Fruit fly (Drosophila melanogaster) whole organism, embryonic: ENCODE data around the gene CG7841.
A peak's percentile ranks its signal among the peaks of the same experiment; 100 is the strongest.

ENCODE experiments used
- Adf1 ChIP-seq: fragments of 200-800 bp; sonication (Bioruptor generic); IDR thresholded peaks from 2 replicates; pipeline ENCODE4 v1.3.6; 2022; ENCODE audit warnings: missing biosample characterization, missing genetic modification characterization
- B-H1 ChIP-seq: fragments of 200-800 bp; sonication (Bioruptor generic); IDR thresholded peaks from 3 replicates; pipeline ENCODE4 v1.3.6; 2022; ENCODE audit warnings: missing biosample characterization, missing genetic modification characterization
- Bdp1 ChIP-seq: fragments of 200-800 bp; sonication (Bioruptor generic); optimal IDR thresholded peaks from 3 replicates; lab custom pipeline; 2016; ENCODE audit warnings: missing biosample characterization, missing genetic modification characterization
- CG10274 ChIP-seq: fragments of 200-800 bp; sonication (Bioruptor generic); optimal IDR thresholded peaks from 3 replicates; lab custom pipeline; 2017; ENCODE audit warnings: missing biosample characterization, mild to moderate bottlenecking, missing genetic modification characterization
- CG10321 ChIP-seq: fragments of 200-800 bp; sonication (Bioruptor generic); IDR thresholded peaks from 2 replicates; pipeline ENCODE4 v1.3.6; 2022; ENCODE audit warnings: missing biosample characterization, missing genetic modification characterization
- CG10366 ChIP-seq: fragments of 200-800 bp; sonication (Bioruptor generic); IDR thresholded peaks from 2 replicates; pipeline ENCODE4 v1.3.6; 2022; ENCODE audit warnings: missing biosample characterization, missing genetic modification characterization
- CG13624 ChIP-seq: fragments of 200-800 bp; sonication (Bioruptor generic); optimal IDR thresholded peaks from 2 replicates; lab custom pipeline; 2016; ENCODE audit warnings: missing biosample characterization, missing genetic modification characterization
- CG14441 ChIP-seq: fragments of 200-800 bp; sonication (Bioruptor generic); IDR thresholded peaks from 2 replicates; pipeline ENCODE4 v1.3.6; 2022; ENCODE audit warnings: missing biosample characterization, missing genetic modification characterization
- CG17186 ChIP-seq: fragments of 200-800 bp; sonication (Bioruptor generic); optimal IDR thresholded peaks from 3 replicates; lab custom pipeline; 2017; ENCODE audit warnings: missing biosample characterization, missing genetic modification reagents, missing genetic modification characterization
- CG17612 ChIP-seq: fragments of 200-800 bp; sonication (Bioruptor generic); IDR thresholded peaks from 2 replicates; pipeline ENCODE4 v1.3.6; 2022; ENCODE audit warnings: missing biosample characterization, missing genetic modification characterization
- CG1792 ChIP-seq: fragments of 200-800 bp; sonication (Bioruptor generic); optimal IDR thresholded peaks from 2 replicates; lab custom pipeline; 2016; ENCODE audit warnings: missing biosample characterization, missing genetic modification characterization
- CG2120 ChIP-seq: fragments of 200-800 bp; sonication (Bioruptor generic); optimal IDR thresholded peaks from 3 replicates; lab custom pipeline; 2016; ENCODE audit warnings: missing biosample characterization, missing genetic modification characterization
- CG2129 ChIP-seq: fragments of 200-800 bp; sonication (Bioruptor generic); IDR thresholded peaks from 2 replicates; pipeline ENCODE4 v1.3.6; 2022; ENCODE audit warnings: missing biosample characterization, missing genetic modification characterization; ENCODE audit not compliant: partially characterized antibody
- CG32532 ChIP-seq: fragments of 200-800 bp; sonication (Bioruptor generic); IDR thresholded peaks from 2 replicates; pipeline ENCODE4 v1.3.6; 2022; ENCODE audit warnings: missing biosample characterization, missing genetic modification characterization
- CG32767 ChIP-seq: fragments of 200-800 bp; sonication (Bioruptor generic); IDR thresholded peaks from 2 replicates; pipeline ENCODE4 v1.3.6; 2022; ENCODE audit warnings: missing biosample characterization, missing genetic modification characterization
- CG3847 ChIP-seq: fragments of 200-800 bp; sonication (Bioruptor generic); IDR thresholded peaks from 2 replicates; pipeline ENCODE4 v1.3.6; 2022; ENCODE audit warnings: missing biosample characterization, missing genetic modification characterization
- CG4282 ChIP-seq: fragments of 200-800 bp; sonication (Bioruptor generic); optimal IDR thresholded peaks from 2 replicates; lab custom pipeline; 2016; ENCODE audit warnings: missing biosample characterization, missing genetic modification characterization
- CG4360 ChIP-seq: fragments of 200-800 bp; sonication (Bioruptor generic); IDR thresholded peaks from 2 replicates; pipeline ENCODE4 v1.3.6; 2022; ENCODE audit warnings: missing biosample characterization, missing genetic modification characterization
- CG43689 ChIP-seq: fragments of 200-800 bp; sonication (Bioruptor generic); IDR thresholded peaks from 2 replicates; pipeline ENCODE4 v1.3.6; 2022; ENCODE audit warnings: missing biosample characterization, missing genetic modification characterization
- CG7987 ChIP-seq: fragments of 200-800 bp; sonication (Bioruptor generic); optimal IDR thresholded peaks from 2 replicates; lab custom pipeline; 2018; ENCODE audit warnings: missing biosample characterization, mild to moderate bottlenecking, missing genetic modification characterization, moderate library complexity
- D19A ChIP-seq: fragments of 200-800 bp; optimal IDR thresholded peaks from 3 replicates; lab custom pipeline; 2019; ENCODE audit warnings: missing biosample characterization, mild to moderate bottlenecking, missing genetic modification characterization, moderate library complexity
- Dad ChIP-seq: fragments of 200-800 bp; sonication (Bioruptor generic); optimal IDR thresholded peaks from 3 replicates; lab custom pipeline; 2016; ENCODE audit warnings: missing biosample characterization, missing genetic modification characterization
- Dip3 ChIP-seq: fragments of 200-800 bp; sonication (Bioruptor generic); optimal IDR thresholded peaks from 3 replicates; lab custom pipeline; 2016; ENCODE audit warnings: missing biosample characterization, missing genetic modification characterization
- Dp ChIP-seq: fragments of 200-800 bp; sonication (Bioruptor generic); optimal IDR thresholded peaks from 2 replicates; lab custom pipeline; 2018; ENCODE audit warnings: missing biosample characterization, mild to moderate bottlenecking, missing genetic modification characterization, moderate library complexity
- E2f2 ChIP-seq: fragments of 200-800 bp; sonication (Bioruptor generic); IDR thresholded peaks from 2 replicates; pipeline ENCODE4 v1.3.6; 2022; ENCODE audit warnings: missing biosample characterization, missing genetic modification characterization
- Ets65A ChIP-seq: fragments of 200-800 bp; sonication (Bioruptor generic); peaks from one replicate; lab custom pipeline; 2016; ENCODE audit warnings: missing biosample characterization, missing genetic modification characterization
- Fer2 ChIP-seq: fragments of 200-800 bp; sonication (Bioruptor generic); optimal IDR thresholded peaks from 2 replicates; lab custom pipeline; 2018; ENCODE audit warnings: missing biosample characterization, mild to moderate bottlenecking, missing genetic modification characterization, moderate library complexity
- HLH3B ChIP-seq: fragments of 200-800 bp; sonication (Bioruptor generic); IDR thresholded peaks from 2 replicates; pipeline ENCODE4 v1.3.6; 2022; ENCODE audit warnings: missing biosample characterization, missing genetic modification characterization
- HmgD ChIP-seq: fragments of 200-800 bp; sonication (Bioruptor generic); optimal IDR thresholded peaks from 3 replicates; lab custom pipeline; 2016; ENCODE audit warnings: missing biosample characterization, missing genetic modification characterization
- HmgZ ChIP-seq: fragments of 200-800 bp; sonication (Bioruptor generic); optimal IDR thresholded peaks from 2 replicates; lab custom pipeline; 2018; ENCODE audit warnings: missing biosample characterization, mild to moderate bottlenecking, missing genetic modification characterization
- Med ChIP-seq: fragments of 200-800 bp; sonication (Bioruptor generic); peaks from one replicate; lab custom pipeline; 2016; ENCODE audit warnings: missing biosample characterization, missing genetic modification characterization, mild to moderate bottlenecking, inconsistent platforms, moderate library complexity
- Mrtf ChIP-seq: fragments of 200-800 bp; sonication (Bioruptor generic); IDR thresholded peaks from 3 replicates; pipeline ENCODE4 v1.3.6; 2022; ENCODE audit warnings: missing biosample characterization, missing genetic modification characterization
- Pdp1 ChIP-seq, 2 experiments: fragments of 200-800 bp; sonication (Bioruptor generic); optimal IDR thresholded peaks; 3 replicates each; lab custom pipeline; 2016; ENCODE audit warnings: missing biosample characterization in 2 of 2, missing genetic modification characterization in 2 of 2, mild to moderate bottlenecking in 1 of 2, moderate library complexity in 1 of 2
- Ptx1 ChIP-seq: fragments of 200-800 bp; sonication (Bioruptor generic); IDR thresholded peaks from 2 replicates; pipeline ENCODE4 v1.3.6; 2022; ENCODE audit warnings: missing biosample characterization, missing genetic modification characterization
- Stat92E ChIP-seq, 3 experiments: fragments of >200 bp in 2 of 3; fragments of 200-800 bp in 1 of 3; sonication (Bioruptor generic) in 1 of 3; optimal IDR thresholded peaks; 2 replicates each; lab custom pipeline; 2017 to 2019; ENCODE audit warnings: missing biosample characterization in 3 of 3, missing genetic modification characterization in 3 of 3, mild to moderate bottlenecking in 1 of 3, moderate library complexity in 1 of 3
- caup ChIP-seq: fragments of 200-800 bp; sonication (Bioruptor generic); optimal IDR thresholded peaks from 3 replicates; lab custom pipeline; 2017; ENCODE audit warnings: missing biosample characterization, mild to moderate bottlenecking, missing genetic modification characterization, moderate library complexity; ENCODE audit not compliant: severe bottlenecking
- croc ChIP-seq: fragments of 200-800 bp; sonication (Bioruptor generic); conservative IDR thresholded peaks from 3 replicates; pipeline ENCODE4 v1.3.6; 2022; ENCODE audit warnings: missing biosample characterization, missing genetic modification characterization
- jigr1 ChIP-seq: fragments of 200-800 bp; sonication (Bioruptor generic); IDR thresholded peaks from 3 replicates; pipeline ENCODE4 v1.3.6; 2022; ENCODE audit warnings: missing biosample characterization, missing genetic modification characterization
- lab ChIP-seq: fragments of 200-800 bp; sonication (Bioruptor generic); optimal IDR thresholded peaks from 3 replicates; lab custom pipeline; 2017; ENCODE audit warnings: missing biosample characterization, missing genetic modification characterization, mild to moderate bottlenecking, moderate library complexity, missing genetic modification reagents
- onecut ChIP-seq: fragments of 200-800 bp; sonication (Bioruptor generic); IDR thresholded peaks from 2 replicates; pipeline ENCODE4 v1.3.6; 2022; ENCODE audit warnings: missing biosample characterization, missing genetic modification characterization
- pan ChIP-seq, 4 experiments: fragments of >200 bp in 3 of 4; fragments of 200-800 bp in 1 of 4; sonication (Bioruptor generic) in 1 of 4; optimal IDR thresholded peaks in 3 of 4; IDR thresholded peaks in 1 of 4; 2 replicates each; pipeline versions ENCODE4 v1.3.6 to Lab custom; 2017 to 2022; ENCODE audit warnings: missing biosample characterization in 2 of 4, missing genetic modification characterization in 2 of 4, mixed read lengths in 1 of 4
- pita ChIP-seq: fragments of 200-800 bp; sonication (Bioruptor generic); optimal IDR thresholded peaks from 2 replicates; lab custom pipeline; 2017; ENCODE audit warnings: missing biosample characterization, mild to moderate bottlenecking, missing genetic modification characterization
- prd ChIP-seq, 3 experiments: fragments of >200 bp in 2 of 3; fragments of 200-800 bp in 1 of 3; sonication (Bioruptor generic) in 1 of 3; optimal IDR thresholded peaks in 2 of 3; IDR thresholded peaks in 1 of 3; 2 replicates in 2 of 3; 3 replicates in 1 of 3; pipeline versions ENCODE4 v1.3.6 to Lab custom; 2017 to 2022; ENCODE audit warnings: missing biosample characterization in 1 of 3, missing genetic modification characterization in 1 of 3
- ranshi ChIP-seq: fragments of 200-800 bp; sonication (Bioruptor generic); IDR thresholded peaks from 2 replicates; pipeline ENCODE4 v1.3.6; 2022; ENCODE audit warnings: missing biosample characterization, missing genetic modification characterization
- schlank ChIP-seq: fragments of 200-800 bp; sonication (Bioruptor generic); optimal IDR thresholded peaks from 2 replicates; lab custom pipeline; 2018; ENCODE audit warnings: missing biosample characterization, mild to moderate bottlenecking, missing genetic modification characterization
- stc ChIP-seq: fragments of 200-800 bp; sonication (Bioruptor generic); IDR thresholded peaks from 2 replicates; pipeline ENCODE4 v1.3.6; 2022; ENCODE audit warnings: missing biosample characterization, missing genetic modification characterization
- tll ChIP-seq, 2 experiments: fragments of 200-800 bp in 1 of 2; fragments of >200 bp in 1 of 2; sonication (Bioruptor generic) in 1 of 2; optimal IDR thresholded peaks; 2 replicates each; lab custom pipeline; 2017 to 2019; ENCODE audit warnings: missing biosample characterization in 2 of 2, missing genetic modification characterization in 2 of 2, mild to moderate bottlenecking in 1 of 2, moderate library complexity in 1 of 2
- vnd ChIP-seq: fragments of 200-800 bp; sonication (Bioruptor generic); IDR thresholded peaks from 3 replicates; pipeline ENCODE4 v1.3.6; 2022; ENCODE audit warnings: missing biosample characterization, missing genetic modification characterization; ENCODE audit not compliant: partially characterized antibody
- wdn ChIP-seq: fragments of 200-800 bp; sonication (Bioruptor generic); IDR thresholded peaks from 2 replicates; pipeline ENCODE4 v1.3.6; 2022; ENCODE audit warnings: missing biosample characterization, missing genetic modification characterization

The CG7841 gene

DNA sequence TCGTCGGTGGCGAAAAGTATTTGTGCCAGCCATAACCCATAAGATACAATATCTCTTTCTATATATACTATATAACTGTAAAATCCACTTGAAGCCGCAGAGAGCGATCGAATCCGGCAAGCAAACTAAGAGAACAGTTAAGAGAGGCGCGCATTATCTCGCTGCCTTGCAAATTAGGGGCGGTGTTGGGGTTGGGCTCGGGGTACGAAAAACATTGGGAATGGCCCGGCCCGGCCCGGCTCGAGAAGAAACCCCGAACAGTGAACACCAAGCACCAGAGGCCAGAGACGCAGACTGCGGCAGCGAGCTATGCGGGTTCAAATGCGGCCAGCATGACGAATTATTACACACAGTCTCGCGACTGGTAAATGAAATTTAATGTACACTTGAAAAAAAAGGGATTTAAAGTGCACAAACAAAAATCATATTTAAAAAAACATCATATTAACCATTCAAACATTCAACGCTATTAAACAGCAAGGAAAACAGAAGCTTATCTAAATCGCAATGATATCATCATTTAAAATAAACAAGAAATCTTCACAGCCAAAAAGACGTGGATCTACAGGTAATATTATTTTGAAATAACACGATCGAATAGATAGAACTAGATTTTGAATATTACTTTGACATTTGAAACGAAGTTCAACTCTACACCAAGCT is 24.4 kb upstream of the CG7841 start (continued):
- TF ChIP-seq CG10274 (GFP tag; lab: Kevin White, UChicago) (peak; percentile 6), CG10366 (GFP tag; lab: Robert Waterston, UW) (peak; percentile 35; the same call in 1 of the 2 replicates), CG13624 (GFP tag; lab: Kevin White, UChicago) (no peak), vnd (no peak), Stat92E (GFP tag; optimal IDR thresholded peaks at IDR 0.05; lab: Kevin White, UChicago) (no peak), HmgD (GFP tag; lab: Kevin White, UChicago) (no peak), HmgZ (tag; lab: Kevin White, UChicago) (peak; percentile 2), CG17612 (GFP tag; lab: Robert Waterston, UW) (no peak), Mrtf (GFP tag; lab: Robert Waterston, UW) (no peak), jigr1 (GFP tag; lab: Robert Waterston, UW) (no peak), Ptx1 (peak; percentile 71), Med (GFP tag; lab: Kevin White, UChicago) (peak; percentile 60), B-H1 (GFP tag; lab: Robert Waterston, UW) (no peak; the same call in 2 of the 3 replicates), Adf1 (GFP tag; lab: Robert Waterston, UW) (peak; percentile 76), CG4360 (GFP tag; lab: Robert Waterston, UW) (no peak), Ets65A (GFP tag; lab: Kevin White, UChicago) (no peak), CG32532 (peak; percentile 58), E2f2 (GFP tag; lab: Robert Waterston, UW) (no peak), wdn (GFP tag; lab: Robert Waterston, UW) (0 out of 2 replicates have a peak, but pooled peaks have one; percentile 5), croc (GFP tag; lab: Robert Waterston, UW) (no peak), CG17186 (GFP tag; lab: Kevin White, UChicago) (no peak), CG1792 (peak; percentile 5), stc (GFP tag; lab: Robert Waterston, UW) (no peak), CG2120 (GFP tag; lab: Kevin White, UChicago) (no peak), CG32767 (GFP tag; lab: Robert Waterston, UW) (no peak), HLH3B (GFP tag; lab: Robert Waterston, UW) (no peak; the same call in 1 of the 2 replicates), Dad (GFP tag; lab: Kevin White, UChicago) (no peak), caup (GFP tag; lab: Kevin White, UChicago) (no peak), CG43689 (GFP tag; lab: Robert Waterston, UW) (no peak), pita (GFP tag; lab: Kevin White, UChicago) (no peak), schlank (tag; lab: Kevin White, UChicago) (no peak), ranshi (GFP tag; lab: Robert Waterston, UW) (peak; percentile 68), CG14441 (GFP tag; lab: Robert Waterston, UW) (peak; percentile 63), CG2129 (GFP tag; lab: Robert Waterston, UW) (no peak), onecut (GFP tag; lab: Robert Waterston, UW) (peak; percentile 23; the same call in 1 of the 2 replicates), CG4282 (GFP tag; lab: Kevin White, UChicago) (no peak), Dip3 (GFP tag; lab: Kevin White, UChicago) (no peak), tll (GFP tag; optimal IDR thresholded peaks at IDR 0.05; lab: Kevin White, UChicago) (no peak), lab (peak; percentile 39), CG10321 (GFP tag; lab: Robert Waterston, UW) (no peak), Bdp1 (GFP tag; lab: Kevin White, UChicago) (no peak), prd (optimal IDR thresholded peaks at IDR 0.05; lab: Kevin White, UChicago) (no peak), prd (GFP tag; IDR thresholded peaks at IDR 0.05; lab: Robert Waterston, UW) (peak; percentile 70), D19A (tag; lab: Kevin White, UChicago) (no peak), Pdp1 (GFP tag; optimal IDR thresholded peaks at IDR 0.05; lab: Kevin White, UChicago) (peak in 1 of 2 experiments; percentile 32), pan (optimal IDR thresholded peaks at IDR 0.05; lab: Kevin White, UChicago) (no peak), pan (GFP tag; optimal IDR thresholded peaks at IDR 0.05 in 1 of 2, IDR thresholded peaks at IDR 0.05 in 1 of 2) (peak in 1 of 2 experiments; percentile 72), Dp (no peak), Fer2 (tag; lab: Kevin White, UChicago) (no peak), CG3847 (GFP tag; lab: Robert Waterston, UW) (no peak), CG7987 (GFP tag; lab: Kevin White, UChicago) (no peak)
